Worm (Caenorhabditis elegans): Measurements from ENCODE around the gene F42A6.2.

DNA sequence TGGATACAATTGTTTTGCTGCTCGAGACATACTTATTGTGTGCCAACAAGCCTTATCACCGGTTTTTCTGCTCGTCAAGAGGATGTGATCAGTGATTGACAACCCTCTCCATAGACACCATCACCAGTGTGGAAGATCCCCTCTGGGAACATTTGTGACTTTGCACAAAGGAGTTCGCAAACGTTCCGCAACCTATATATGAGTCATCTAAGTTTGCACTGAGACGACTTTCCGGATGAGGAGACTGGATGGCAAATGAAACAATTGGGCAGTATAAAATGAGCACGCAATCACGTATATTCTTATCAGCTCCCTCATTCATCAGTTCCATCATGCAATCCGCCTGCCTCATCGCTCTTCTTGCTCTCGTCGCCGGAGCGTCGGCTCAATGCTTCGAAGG, 40.8 kb upstream of the F42A6.2 start, which contains the start of gene W08E12.5:
- no peak for TF ChIP-seq dmd-4 (tag; optimal IDR thresholded peaks at IDR 0.05; ENCODE audit: borderline replicate concordance)
- no peak for TF ChIP-seq ama-1 (optimal IDR thresholded peaks at IDR 0.05)
- no peak for TF ChIP-seq pha-4 (tag; optimal IDR thresholded peaks at IDR 0.05)
- TF ChIP-seq rnt-1 (tag; optimal IDR thresholded peaks at IDR 0.05) = no peak
- TF ChIP-seq sdc-2 (tag; optimal IDR thresholded peaks at IDR 0.05) = no peak
- TF ChIP-seq ets-4 (tag; optimal IDR thresholded peaks at IDR 0.05) = no peak
- no peak for TF ChIP-seq dve-1 (tag; optimal IDR thresholded peaks at IDR 0.05)
- TF ChIP-seq Y22D7AL.16 (tag; optimal IDR thresholded peaks at IDR 0.05) = no peak
